Worm (Caenorhabditis elegans) whole organism, L4 larva: ENCODE data around the gene srt-34.

Source experiments
- F37D6.2 ChIP-seq: sonication (generic microtip); optimal IDR thresholded peaks from 2 replicates; lab custom pipeline; 2016; ENCODE audit warnings: mild to moderate bottlenecking, missing genetic modification characterization, missing compliant biosample characterization
- ama-1 ChIP-seq: fragments of 150-350 bp; optimal IDR thresholded peaks from 2 replicates; lab custom pipeline; 2014; ENCODE audit warnings: inconsistent platforms, mixed read lengths
- lin-13 ChIP-seq: fragments of 150-350 bp; optimal IDR thresholded peaks from 2 replicates; lab custom pipeline; 2014; ENCODE audit warnings: missing biosample characterization, missing genetic modification reagents, missing genetic modification characterization
- nhr-11 ChIP-seq: fragments of 150-350 bp; optimal IDR thresholded peaks from 2 replicates; lab custom pipeline; 2014; ENCODE audit warnings: missing biosample characterization, missing genetic modification characterization

ce11 chrV:2803258-2803657, 14.8 kb downstream of the srt-34 start:
- TF ChIP-seq ama-1 (lab: Kevin White, UChicago), result no peak
- TF ChIP-seq lin-13, result no peak
- TF ChIP-seq F37D6.2 (tag; lab: Kevin White, UChicago), result no peak
- no peak for TF ChIP-seq nhr-11 (tag; lab: Kevin White, UChicago)
